Worm (Caenorhabditis elegans): Measurements from ENCODE around the gene F01F1.3.

Gene F01F1.3

ce11 chrIII:5838159-5839046 lies 33.3 kb upstream of the F01F1.3 start:
- TF ChIP-seq ets-4 (tag; optimal IDR thresholded peaks at IDR 0.05) (peak; percentile 13), unc-55 (GFP tag; optimal IDR thresholded peaks at IDR 0.05) (peak; percentile 14), unc-42 (tag; optimal IDR thresholded peaks at IDR 0.05) (no peak), ceh-18 (tag; optimal IDR thresholded peaks at IDR 0.05) (peak; percentile 39), rnt-1 (tag; optimal IDR thresholded peaks at IDR 0.05) (peak; percentile 9), ama-1 (optimal IDR thresholded peaks at IDR 0.05) (no peak), eyg-1 (tag; optimal IDR thresholded peaks at IDR 0.05) (no peak)

ce11 chrIII:5839147-5839546 lies 32.6 kb upstream of the F01F1.3 start:
- TF ChIP-seq rnt-1 (tag; optimal IDR thresholded peaks at IDR 0.05), result no peak
- peak; percentile 23 for TF ChIP-seq elt-2 (tag; optimal IDR thresholded peaks at IDR 0.05)

- TF ChIP-seq ref-2 (tag; optimal IDR thresholded peaks at IDR 0.05), result no peak
- no peak for TF ChIP-seq ahr-1 (tag; optimal IDR thresholded peaks at IDR 0.05)
- no peak for TF ChIP-seq C38D4.7 (GFP tag; optimal IDR thresholded peaks at IDR 0.05)
- no peak for TF ChIP-seq hlh-13 (GFP tag; optimal IDR thresholded peaks at IDR 0.05)
- TF ChIP-seq che-1 (tag; optimal IDR thresholded peaks at IDR 0.05), result no peak
- no peak for TF ChIP-seq madf-2 (tag; optimal IDR thresholded peaks at IDR 0.05)
- TF ChIP-seq hlh-6 (tag; optimal IDR thresholded peaks at IDR 0.05), result no peak
- TF ChIP-seq ceh-31 (tag; optimal IDR thresholded peaks at IDR 0.05), result no peak
- TF ChIP-seq ets-4 (tag; optimal IDR thresholded peaks at IDR 0.05), result no peak
- TF ChIP-seq sox-2 (GFP tag; IDR thresholded peaks at IDR 0.05), result no peak
- TF ChIP-seq unc-3 (GFP tag; conservative IDR thresholded peaks at IDR 0.05), result no peak
- no peak for TF ChIP-seq unc-3 (tag; optimal IDR thresholded peaks at IDR 0.05)
Observed at ce11 chrIII:5839598-5839997, 32.1 kb upstream of the F01F1.3 start.

- no peak for TF ChIP-seq pat-9 (tag; optimal IDR thresholded peaks at IDR 0.05)
- peak; percentile 0 for TF ChIP-seq sdc-2 (tag; optimal IDR thresholded peaks at IDR 0.05)
Observed at ce11 chrIII:5840277-5840676, 31.5 kb upstream of the F01F1.3 start.

- TF ChIP-seq ceh-45 (GFP tag; IDR thresholded peaks at IDR 0.05) (no peak), nhr-232 (tag; optimal IDR thresholded peaks at IDR 0.05) (no peak), odd-2 (tag; optimal IDR thresholded peaks at IDR 0.05) (no peak), unc-3 (GFP tag; conservative IDR thresholded peaks at IDR 0.05) (no peak), unc-3 (tag; optimal IDR thresholded peaks at IDR 0.05) (no peak), pha-2 (tag; optimal IDR thresholded peaks at IDR 0.05) (no peak), ceh-19 (GFP tag; optimal IDR thresholded peaks at IDR 0.05) (no peak), sox-2 (GFP tag; IDR thresholded peaks at IDR 0.05) (no peak)
Observed at ce11 chrIII:5840815-5841573, 30.7 kb upstream of the F01F1.3 start.

- TF ChIP-seq hlh-30 (tag; optimal IDR thresholded peaks at IDR 0.05; ENCODE audit: insufficient read depth) (peak; percentile 51), elt-2 (tag; optimal IDR thresholded peaks at IDR 0.05) (no peak)
Observed at ce11 chrIII:5841676-5842075, 30.1 kb upstream of the F01F1.3 start.

- TF ChIP-seq ceh-18 (tag; optimal IDR thresholded peaks at IDR 0.05) (no peak), ceh-31 (tag; optimal IDR thresholded peaks at IDR 0.05) (peak; percentile 27), nfya-1 (tag; optimal IDR thresholded peaks at IDR 0.05) (no peak), ceh-45 (GFP tag; IDR thresholded peaks at IDR 0.05) (0 out of 2 replicates have a peak, but pooled peaks have one; percentile 39), ets-4 (tag; optimal IDR thresholded peaks at IDR 0.05) (peak; percentile 53), ztf-16 (tag; optimal IDR thresholded peaks at IDR 0.05) (no peak)
Observed at ce11 chrIII:5842920-5843319, 28.8 kb upstream of the F01F1.3 start.

Measured in whole organism, late embryonic.